Fruit fly (Drosophila melanogaster): ENCODE measurements around the gene Mur11Da.

- no peak for TF ChIP-seq usp (GFP tag; optimal IDR thresholded peaks at IDR 0.05)
- TF ChIP-seq psq (optimal IDR thresholded peaks at IDR 0.05) = no peak
Observed at dm6 chrX:12957412-12957895, 10.2 kb upstream of the Mur11Da start, which contains the start of gene hec.

Data from whole organism.